Worm (Caenorhabditis elegans) whole organism, L4 larva: ENCODE measurements around the gene atg-4.2.
A peak's percentile ranks its signal among the peaks of the same experiment; 100 is the strongest.

ENCODE experiments used
- F49E8.2 ChIP-seq: sonication (generic microtip); optimal IDR thresholded peaks from 2 replicates; lab custom pipeline; 2016; ENCODE audit warnings: missing compliant biosample characterization, mild to moderate bottlenecking, missing genetic modification characterization, borderline replicate concordance
- T20F7.1 ChIP-seq: fragments of 200-800 bp; sonication (Bioruptor generic); optimal IDR thresholded peaks from 2 replicates; lab custom pipeline; 2018; ENCODE audit warnings: mild to moderate bottlenecking, missing genetic modification characterization, missing compliant biosample characterization
- Y48G9A.11 ChIP-seq: fragments of 200-800 bp; sonication (Bioruptor generic); IDR thresholded peaks from 2 replicates; pipeline ENCODE4 v1.3.6; 2022; ENCODE audit warnings: missing genetic modification reagents, missing genetic modification characterization, missing compliant biosample characterization
- Y5F2A.4 ChIP-seq: fragments of 200-800 bp; sonication (Bioruptor generic); optimal IDR thresholded peaks from 2 replicates; lab custom pipeline; 2018; ENCODE audit warnings: mild to moderate bottlenecking, missing genetic modification characterization, missing compliant biosample characterization
- ZK546.5 ChIP-seq, 2 experiments: sonication (generic microtip); optimal IDR thresholded peaks; 2 replicates each; lab custom pipeline; 2017; ENCODE audit warnings: missing biosample characterization in 2 of 2, missing genetic modification characterization in 2 of 2
- aha-1 ChIP-seq: fragments of 150-350 bp; peaks from one replicate; lab custom pipeline; 2014; ENCODE audit warnings: missing biosample characterization, missing genetic modification characterization
- ama-1 ChIP-seq: fragments of 150-350 bp; optimal IDR thresholded peaks from 2 replicates; lab custom pipeline; 2014; ENCODE audit warnings: inconsistent platforms, mixed read lengths
- ceh-20 ChIP-seq: fragments of 200-800 bp; sonication (Bioruptor generic); IDR thresholded peaks from 2 replicates; pipeline ENCODE4 v1.3.6; 2022; ENCODE audit warnings: missing genetic modification reagents, missing genetic modification characterization, missing compliant biosample characterization
- ceh-28 ChIP-seq: fragments of 150-350 bp; optimal IDR thresholded peaks from 2 replicates; lab custom pipeline; 2014; ENCODE audit warnings: missing biosample characterization, missing genetic modification reagents, missing genetic modification characterization
- ceh-62 ChIP-seq: sonication (generic microtip); optimal IDR thresholded peaks from 2 replicates; lab custom pipeline; 2017; ENCODE audit warnings: missing biosample characterization, missing genetic modification characterization
- ces-1 ChIP-seq: fragments of 150-350 bp; sonication (generic microtip); optimal IDR thresholded peaks from 4 replicates; lab custom pipeline; 2014; ENCODE audit warnings: missing biosample characterization, missing genetic modification reagents, missing genetic modification characterization
- ctbp-1 ChIP-seq: fragments of 200-800 bp; sonication (Bioruptor generic); IDR thresholded peaks from 2 replicates; pipeline ENCODE4 v1.3.6; 2022; ENCODE audit warnings: missing genetic modification reagents, missing genetic modification characterization, missing compliant biosample characterization
- dmd-6 ChIP-seq: fragments of 200-800 bp; sonication (Bioruptor generic); IDR thresholded peaks from 2 replicates; pipeline ENCODE4 v1.3.6; 2022; ENCODE audit warnings: missing genetic modification reagents, missing genetic modification characterization, missing compliant biosample characterization
- dmd-8 ChIP-seq: fragments of 200-800 bp; sonication (Bioruptor generic); IDR thresholded peaks from 2 replicates; pipeline ENCODE4 v1.3.6; 2022; ENCODE audit warnings: missing genetic modification characterization, missing compliant biosample characterization
- dve-1 ChIP-seq: sonication (generic microtip); optimal IDR thresholded peaks from 2 replicates; lab custom pipeline; 2017; ENCODE audit warnings: antibody characterized with exemption, mild to moderate bottlenecking, missing genetic modification characterization, missing compliant biosample characterization; ENCODE audit not compliant: insufficient read depth
- egl-27 ChIP-seq: sonication (generic microtip); optimal IDR thresholded peaks from 3 replicates; lab custom pipeline; 2017; ENCODE audit warnings: missing biosample characterization, missing genetic modification reagents, missing genetic modification characterization
- egl-43 ChIP-seq: fragments of 200-800 bp; sonication (Bioruptor generic); IDR thresholded peaks from 2 replicates; pipeline ENCODE4 v1.3.6; 2022; ENCODE audit warnings: missing genetic modification reagents, missing genetic modification characterization, missing compliant biosample characterization
- fkh-10 ChIP-seq: fragments of 150-350 bp; optimal IDR thresholded peaks from 2 replicates; lab custom pipeline; 2014; ENCODE audit warnings: missing biosample characterization, missing genetic modification reagents, missing genetic modification characterization
- fos-1 ChIP-seq: fragments of 150-350 bp; optimal IDR thresholded peaks from 2 replicates; lab custom pipeline; 2014; ENCODE audit warnings: missing biosample characterization, missing genetic modification characterization
- gei-8 ChIP-seq: fragments of 200-800 bp; sonication (Bioruptor generic); optimal IDR thresholded peaks from 2 replicates; lab custom pipeline; 2018; ENCODE audit warnings: mild to moderate bottlenecking, missing genetic modification characterization, missing compliant biosample characterization
- hif-1 ChIP-seq, 2 experiments: sonication (generic microtip); optimal IDR thresholded peaks; 2 replicates each; lab custom pipeline; 2016 to 2017; ENCODE audit warnings: missing compliant biosample characterization in 2 of 2, missing genetic modification characterization in 2 of 2, missing genetic modification reagents in 2 of 2, missing genotype in 2 of 2, mild to moderate bottlenecking in 1 of 2
- hlh-30 ChIP-seq: sonication (generic microtip); optimal IDR thresholded peaks from 2 replicates; lab custom pipeline; 2017; ENCODE audit warnings: antibody characterized with exemption, mild to moderate bottlenecking, missing genetic modification characterization, missing compliant biosample characterization; ENCODE audit not compliant: insufficient read depth
- hmg-1.1 ChIP-seq: fragments of 200-800 bp; sonication (Bioruptor generic); IDR thresholded peaks from 2 replicates; pipeline ENCODE4 v1.3.6; 2022; ENCODE audit warnings: missing genetic modification reagents, missing genetic modification characterization, missing compliant biosample characterization
- lin-38 ChIP-seq: fragments of 200-800 bp; sonication (Bioruptor generic); IDR thresholded peaks from 2 replicates; pipeline ENCODE4 v1.3.6; 2022; ENCODE audit warnings: missing genetic modification reagents, missing genetic modification characterization, missing compliant biosample characterization
- madf-9 ChIP-seq: fragments of 200-800 bp; sonication (Bioruptor generic); conservative IDR thresholded peaks from 2 replicates; pipeline ENCODE4 v1.3.6; 2022; ENCODE audit warnings: missing genetic modification reagents, missing genetic modification characterization, missing compliant biosample characterization
- mdl-1 ChIP-seq, 2 experiments: fragments of 150-350 bp in 1 of 2; sonication (generic microtip) in 1 of 2; optimal IDR thresholded peaks; 2 replicates each; lab custom pipeline; 2014 to 2017; ENCODE audit warnings: missing biosample characterization in 2 of 2, missing genetic modification characterization in 2 of 2
- mep-1 ChIP-seq: fragments of 150-350 bp; sonication (generic microtip); optimal IDR thresholded peaks from 3 replicates; lab custom pipeline; 2014; ENCODE audit warnings: missing biosample characterization, missing genetic modification characterization
- mxl-3 ChIP-seq: fragments of 200-800 bp; sonication (Bioruptor generic); optimal IDR thresholded peaks from 2 replicates; lab custom pipeline; 2018; ENCODE audit warnings: mild to moderate bottlenecking, missing genetic modification characterization, missing compliant biosample characterization
- nhr-102 ChIP-seq: sonication (generic microtip); optimal IDR thresholded peaks from 2 replicates; lab custom pipeline; 2016; ENCODE audit warnings: mild to moderate bottlenecking, missing genetic modification characterization, moderate library complexity, missing compliant biosample characterization
- nhr-11 ChIP-seq: fragments of 150-350 bp; optimal IDR thresholded peaks from 2 replicates; lab custom pipeline; 2014; ENCODE audit warnings: missing biosample characterization, missing genetic modification characterization
- nhr-25 ChIP-seq: sonication (generic microtip); optimal IDR thresholded peaks from 2 replicates; lab custom pipeline; 2017; ENCODE audit warnings: missing genetic modification characterization, mild to moderate bottlenecking, missing compliant biosample characterization, antibody characterized with exemption, moderate library complexity, borderline replicate concordance; ENCODE audit not compliant: insufficient read depth
- nhr-48 ChIP-seq: sonication (generic microtip); optimal IDR thresholded peaks from 2 replicates; lab custom pipeline; 2016; ENCODE audit warnings: mild to moderate bottlenecking, missing genetic modification characterization, missing compliant biosample characterization
- nhr-6 ChIP-seq: fragments of 150-350 bp; optimal IDR thresholded peaks from 2 replicates; lab custom pipeline; 2014; ENCODE audit warnings: missing biosample characterization, missing genetic modification characterization
- nhr-77 ChIP-seq: fragments of 150-350 bp; optimal IDR thresholded peaks from 2 replicates; lab custom pipeline; 2014; ENCODE audit warnings: missing biosample characterization, missing genetic modification characterization
- pha-4 ChIP-seq, 2 experiments: fragments of 150-350 bp in 1 of 2; fragments of 200-800 bp in 1 of 2; sonication (Bioruptor generic) in 1 of 2; IDR thresholded peaks in 1 of 2; optimal IDR thresholded peaks in 1 of 2; 2 replicates each; pipeline versions ENCODE4 v1.3.6 to Lab custom; 2014 to 2022; ENCODE audit warnings: missing genetic modification characterization in 2 of 2, missing genetic modification reagents in 2 of 2, missing biosample characterization in 1 of 2, missing compliant biosample characterization in 1 of 2
- pqm-1 ChIP-seq: sonication (generic microtip); optimal IDR thresholded peaks from 2 replicates; lab custom pipeline; 2017; ENCODE audit warnings: missing biosample characterization, missing genetic modification characterization
- rbr-2 ChIP-seq: sonication (generic microtip); optimal IDR thresholded peaks from 2 replicates; lab custom pipeline; 2016; ENCODE audit warnings: missing genotype, missing genetic modification characterization, missing compliant biosample characterization
- skn-1 ChIP-seq: fragments of 150-350 bp; optimal IDR thresholded peaks from 2 replicates; lab custom pipeline; 2014; ENCODE audit warnings: missing biosample characterization, missing genetic modification characterization
- snpc-1.2 ChIP-seq: fragments of 200-800 bp; sonication (Bioruptor generic); IDR thresholded peaks from 2 replicates; pipeline ENCODE4 v1.3.6; 2022; ENCODE audit warnings: missing genetic modification reagents, missing genetic modification characterization, missing compliant biosample characterization
- spr-3 ChIP-seq: fragments of 200-800 bp; sonication (Bioruptor generic); optimal IDR thresholded peaks from 2 replicates; lab custom pipeline; 2018; ENCODE audit warnings: mild to moderate bottlenecking, missing genetic modification characterization, missing compliant biosample characterization
- tra-1 ChIP-seq: fragments of 200-800 bp; sonication (Bioruptor generic); IDR thresholded peaks from 2 replicates; pipeline ENCODE4 v1.3.6; 2022; ENCODE audit warnings: missing genetic modification reagents, missing genetic modification characterization, missing compliant biosample characterization
- unc-62 ChIP-seq, 3 experiments: fragments of 150-350 bp in 1 of 3; sonication (generic microtip); optimal IDR thresholded peaks in 2 of 3; peaks in 1 of 3; 1 replicate in 1 of 3; 2 replicates in 2 of 3; lab custom pipeline; 2014 to 2017; ENCODE audit warnings: missing biosample characterization in 3 of 3, missing genetic modification characterization in 3 of 3, missing genetic modification reagents in 3 of 3, missing genotype in 1 of 3
- zag-1 ChIP-seq: fragments of 150-350 bp; optimal IDR thresholded peaks from 2 replicates; lab custom pipeline; 2014; ENCODE audit warnings: missing biosample characterization, missing genetic modification characterization
- zip-11 ChIP-seq: fragments of 200-800 bp; sonication (Bioruptor generic); IDR thresholded peaks from 2 replicates; pipeline ENCODE4 v1.3.6; 2022; ENCODE audit warnings: missing genetic modification characterization, missing compliant biosample characterization

atg-4.2 gene

DNA sequence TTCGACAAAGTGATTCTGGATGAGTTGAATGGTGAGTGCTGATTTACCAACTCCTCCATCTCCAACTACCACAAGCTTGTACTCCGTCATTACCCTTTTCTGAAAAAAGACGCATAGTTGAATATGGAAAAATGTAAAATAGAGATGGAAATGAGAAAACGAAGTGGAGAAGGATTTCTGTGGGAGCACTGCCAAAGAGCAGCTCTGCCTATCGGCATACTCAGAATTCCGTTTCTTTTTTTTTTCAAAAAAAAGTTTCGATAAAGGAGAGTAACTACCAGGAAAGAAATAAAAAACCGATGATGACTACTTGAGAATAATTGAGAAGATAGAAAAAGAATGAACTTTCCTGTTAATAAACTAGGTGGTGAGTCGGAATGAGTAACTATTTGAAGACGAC, 23.2 kb downstream of the atg-4.2 start, which contains the start of gene let-60:
let-60 (minus strand) TSS at position 101 of the 400 bp plus-strand sequence.
- TF ChIP-seq aha-1 (tag; lab: Kevin White, UChicago) (peak; percentile 86), spr-3 (no peak)

DNA sequence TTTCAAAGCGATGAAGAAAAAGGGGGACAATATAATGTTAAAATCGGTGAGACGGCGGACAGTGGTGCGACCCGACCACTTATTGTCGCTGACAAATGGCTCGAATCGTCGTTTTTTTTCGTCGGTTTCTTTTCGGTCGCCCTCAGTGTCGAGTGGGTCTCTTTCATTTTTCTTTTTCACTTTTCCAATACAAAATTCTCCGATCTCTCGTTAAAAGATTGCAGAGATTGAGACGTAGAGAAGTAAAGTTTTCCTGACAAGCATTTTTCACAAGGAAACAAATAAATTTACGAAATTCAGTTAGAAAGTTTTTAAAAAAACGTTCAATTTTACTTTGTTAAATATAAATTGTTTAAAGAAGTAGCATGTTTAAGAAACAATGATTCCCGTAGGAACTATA, 23.7 kb downstream of the atg-4.2 start:
- TF ChIP-seq unc-62 (GFP tag; optimal IDR thresholded peaks at IDR 0.05 in 1 of 2; lab: Kevin White, UChicago) (peak in 1 of 2 experiments; percentile 20), unc-62 (tag; optimal IDR thresholded peaks at IDR 0.05; lab: Kevin White, UChicago) (no peak), dmd-8 (GFP tag; lab: Robert Waterston, UW) (no peak), snpc-1.2 (no peak)

DNA sequence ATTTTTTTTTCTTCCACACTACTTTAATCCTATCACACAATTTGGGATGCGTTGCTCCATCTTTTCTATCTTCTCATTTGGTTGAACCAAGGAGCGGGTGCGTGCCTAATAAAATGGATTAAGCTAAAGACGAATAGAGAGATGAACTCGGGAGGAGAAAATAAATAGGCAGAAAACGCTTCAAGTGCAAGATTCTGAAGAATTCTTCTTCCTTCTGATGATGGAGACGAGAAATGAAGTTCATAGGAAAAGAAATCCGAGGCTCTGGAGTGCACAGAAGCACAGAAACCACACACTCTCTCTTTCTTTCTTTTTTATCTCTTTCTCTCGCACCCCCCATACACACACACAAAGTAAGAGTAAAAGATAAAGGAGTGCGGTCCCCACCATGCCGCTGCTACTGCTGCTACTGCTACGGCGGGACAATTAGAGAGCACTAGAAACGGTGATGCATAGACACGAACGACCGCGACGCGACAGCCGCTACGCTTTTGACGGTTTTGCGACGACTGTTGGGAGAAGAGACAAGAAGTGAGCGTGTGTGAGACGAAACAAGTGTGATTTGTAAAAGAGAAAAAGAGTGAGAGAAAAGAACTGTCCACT, 24.3 kb downstream of the atg-4.2 start:
- TF ChIP-seq pha-4 (GFP tag; IDR thresholded peaks at IDR 0.05; lab: Robert Waterston, UW) (peak; percentile 58; the same call in 1 of the 2 replicates), pha-4 (tag; optimal IDR thresholded peaks at IDR 0.05; lab: Kevin White, UChicago) (no peak), dmd-6 (GFP tag; lab: Robert Waterston, UW) (peak; percentile 86), F49E8.2 (no peak), egl-27 (tag; lab: Kevin White, UChicago) (no peak), Y5F2A.4 (GFP tag; lab: Kevin White, UChicago) (no peak), ama-1 (lab: Kevin White, UChicago) (no peak), hif-1 (tag; optimal IDR thresholded peaks at IDR 0.05; lab: Kevin White, UChicago) (peak in 1 of 2 experiments; percentile 64), Y48G9A.11 (GFP tag; lab: Robert Waterston, UW) (no peak), nhr-102 (tag; lab: Kevin White, UChicago) (peak; percentile 61), nhr-25 (peak; percentile 79), egl-43 (GFP tag; lab: Robert Waterston, UW) (peak; percentile 67; the same call in 1 of the 2 replicates), gei-8 (no peak), unc-62 (GFP tag; optimal IDR thresholded peaks at IDR 0.05 in 1 of 2; lab: Kevin White, UChicago) (peak; percentile 48 to 99), unc-62 (tag; optimal IDR thresholded peaks at IDR 0.05; lab: Kevin White, UChicago) (no peak), ZK546.5 (tag; optimal IDR thresholded peaks at IDR 0.05; lab: Kevin White, UChicago) (no peak), pqm-1 (tag; lab: Kevin White, UChicago) (peak; percentile 74), mep-1 (tag; lab: Kevin White, UChicago) (peak; percentile 87), hlh-30 (tag; lab: Kevin White, UChicago) (peak; percentile 81), ceh-28 (tag; lab: Kevin White, UChicago) (peak; percentile 16), fos-1 (no peak), T20F7.1 (peak; percentile 62), rbr-2 (tag; lab: Kevin White, UChicago) (peak; percentile 73), hmg-1.1 (GFP tag; lab: Robert Waterston, UW) (peak; percentile 85), nhr-77 (tag; lab: Kevin White, UChicago) (peak; percentile 90), ceh-62 (tag; lab: Kevin White, UChicago) (no peak), fkh-10 (GFP tag; lab: Kevin White, UChicago) (peak; percentile 69), skn-1 (no peak), madf-9 (GFP tag; lab: Robert Waterston, UW) (peak; percentile 39; the same call in 1 of the 2 replicates), zag-1 (tag; lab: Kevin White, UChicago) (no peak), mxl-3 (GFP tag; lab: Kevin White, UChicago) (peak; percentile 98), nhr-6 (tag; lab: Kevin White, UChicago) (peak; percentile 85), nhr-48 (tag; lab: Kevin White, UChicago) (peak; percentile 57), ctbp-1 (GFP tag; lab: Robert Waterston, UW) (0 out of 2 replicates have a peak, but pooled peaks have one; percentile 56), ces-1 (GFP tag; lab: Kevin White, UChicago) (peak; percentile 72), zip-11 (GFP tag; lab: Robert Waterston, UW) (no peak), dve-1 (peak; percentile 92), mdl-1 (tag; optimal IDR thresholded peaks at IDR 0.05; lab: Kevin White, UChicago) (peak; percentile 41 to 85), lin-38 (GFP tag; lab: Robert Waterston, UW) (peak; percentile 56), snpc-1.2 (no peak), tra-1 (peak; percentile 62; the same call in 1 of the 2 replicates), ceh-20 (GFP tag; lab: Robert Waterston, UW) (0 out of 2 replicates have a peak, but pooled peaks have one; percentile 26), nhr-11 (tag; lab: Kevin White, UChicago) (peak; percentile 50)
